Fruit fly (Drosophila melanogaster) whole organism, embryonic: ENCODE measurements around the gene lok.
A peak's percentile ranks its signal among the peaks of the same experiment; 100 is the strongest.

Source experiments
- Ada2b ChIP-seq: fragments of 200-800 bp; sonication (Bioruptor generic); IDR thresholded peaks from 2 replicates; pipeline ENCODE4 v1.3.6; 2022; ENCODE audit warnings: missing biosample characterization, missing genetic modification characterization
- CG10147 ChIP-seq: fragments of 200-800 bp; sonication (Bioruptor generic); optimal IDR thresholded peaks from 2 replicates; lab custom pipeline; 2019; ENCODE audit warnings: missing biosample characterization, mild to moderate bottlenecking, missing genetic modification characterization, moderate library complexity
- CG10462 ChIP-seq: fragments of 200-800 bp; sonication (Bioruptor generic); optimal IDR thresholded peaks from 2 replicates; lab custom pipeline; 2016; ENCODE audit warnings: missing biosample characterization, missing genetic modification characterization
- CG10543 ChIP-seq: fragments of 200-800 bp; sonication (Bioruptor generic); optimal IDR thresholded peaks from 3 replicates; lab custom pipeline; 2017; ENCODE audit warnings: missing biosample characterization, mild to moderate bottlenecking, missing genetic modification characterization, moderate library complexity
- CG12391 ChIP-seq: fragments of 200-800 bp; sonication (Bioruptor generic); optimal IDR thresholded peaks from 3 replicates; lab custom pipeline; 2018; ENCODE audit warnings: missing biosample characterization, mild to moderate bottlenecking, missing genetic modification characterization, moderate library complexity
- CG12769 ChIP-seq: fragments of 200-800 bp; sonication (Bioruptor generic); optimal IDR thresholded peaks from 2 replicates; lab custom pipeline; 2019; ENCODE audit warnings: missing biosample characterization, mild to moderate bottlenecking, missing genetic modification characterization, moderate library complexity
- CG14667 ChIP-seq: fragments of 200-800 bp; sonication (Bioruptor generic); IDR thresholded peaks from 2 replicates; pipeline ENCODE4 v1.3.6; 2022; ENCODE audit warnings: missing biosample characterization, missing genetic modification characterization
- CG1602 ChIP-seq: fragments of 200-800 bp; sonication (Bioruptor generic); optimal IDR thresholded peaks from 3 replicates; lab custom pipeline; 2016; ENCODE audit warnings: missing biosample characterization, missing genetic modification characterization
- CG17361 ChIP-seq: fragments of 200-800 bp; sonication (Bioruptor generic); IDR thresholded peaks from 3 replicates; pipeline ENCODE4 v1.3.6; 2022; ENCODE audit warnings: missing biosample characterization, missing genetic modification characterization
- CG2199 ChIP-seq: fragments of 200-800 bp; sonication (Bioruptor generic); IDR thresholded peaks from 3 replicates; pipeline ENCODE4 v1.3.6; 2022; ENCODE audit warnings: missing biosample characterization, missing genetic modification characterization
- CG30403 ChIP-seq: fragments of 200-800 bp; sonication (Bioruptor generic); optimal IDR thresholded peaks from 3 replicates; lab custom pipeline; 2016; ENCODE audit warnings: missing biosample characterization, missing genetic modification characterization
- CG6175 ChIP-seq: fragments of 200-800 bp; sonication (Bioruptor generic); IDR thresholded peaks from 3 replicates; pipeline ENCODE4 v1.3.6; 2022; ENCODE audit warnings: missing biosample characterization, missing genetic modification characterization
- CG6254 ChIP-seq: fragments of 200-800 bp; sonication (Bioruptor generic); optimal IDR thresholded peaks from 3 replicates; lab custom pipeline; 2017; ENCODE audit warnings: mild to moderate bottlenecking, missing biosample characterization, missing genetic modification reagents, missing genetic modification characterization
- CG6854 ChIP-seq: fragments of 200-800 bp; sonication (Bioruptor generic); optimal IDR thresholded peaks from 3 replicates; lab custom pipeline; 2017; ENCODE audit warnings: missing biosample characterization, mild to moderate bottlenecking, missing genetic modification characterization
- CG7357 ChIP-seq: fragments of 200-800 bp; sonication (Bioruptor generic); IDR thresholded peaks from 3 replicates; pipeline ENCODE4 v1.3.6; 2022; ENCODE audit warnings: missing biosample characterization, missing genetic modification characterization
- CG7372 ChIP-seq: fragments of 200-800 bp; sonication (Bioruptor generic); IDR thresholded peaks from 2 replicates; pipeline ENCODE4 v1.3.6; 2022; ENCODE audit warnings: missing biosample characterization, missing genetic modification characterization
- CG8290 ChIP-seq, 3 experiments: fragments of 200-800 bp; sonication (Bioruptor generic); optimal IDR thresholded peaks; 2 replicates each; lab custom pipeline; 2016 to 2019; ENCODE audit warnings: missing biosample characterization in 3 of 3, missing genetic modification characterization in 3 of 3, mild to moderate bottlenecking in 2 of 3, moderate library complexity in 1 of 3
- CG8944 ChIP-seq: fragments of 200-800 bp; sonication (Bioruptor generic); optimal IDR thresholded peaks from 3 replicates; lab custom pipeline; 2016; ENCODE audit warnings: missing biosample characterization, missing genetic modification characterization
- CG9932 ChIP-seq: fragments of 200-800 bp; sonication (Bioruptor generic); IDR thresholded peaks from 2 replicates; pipeline ENCODE4 v1.3.6; 2022; ENCODE audit warnings: missing biosample characterization, missing genetic modification characterization
- CoRest ChIP-seq: fragments of 200-800 bp; sonication (Bioruptor generic); optimal IDR thresholded peaks from 3 replicates; lab custom pipeline; 2018; ENCODE audit warnings: missing biosample characterization, mild to moderate bottlenecking, missing genetic modification characterization, moderate library complexity
- D19B ChIP-seq: fragments of 200-800 bp; sonication (Bioruptor generic); optimal IDR thresholded peaks from 2 replicates; lab custom pipeline; 2017; ENCODE audit warnings: missing biosample characterization, mild to moderate bottlenecking, missing genetic modification characterization
- Deaf1 ChIP-seq: fragments of 200-800 bp; optimal IDR thresholded peaks from 3 replicates; lab custom pipeline; 2019; ENCODE audit warnings: missing biosample characterization, mild to moderate bottlenecking, missing genetic modification characterization, moderate library complexity
- HmgD ChIP-seq: fragments of 200-800 bp; sonication (Bioruptor generic); optimal IDR thresholded peaks from 3 replicates; lab custom pipeline; 2016; ENCODE audit warnings: missing biosample characterization, missing genetic modification characterization
- Hr39 ChIP-seq: fragments of >200 bp; optimal IDR thresholded peaks from 2 replicates; lab custom pipeline; 2017
- Ravus ChIP-seq: fragments of 200-800 bp; sonication (Bioruptor generic); IDR thresholded peaks from 2 replicates; pipeline ENCODE4 v1.3.6; 2022; ENCODE audit warnings: missing biosample characterization, missing genetic modification characterization
- Sox102F ChIP-seq: fragments of 200-800 bp; sonication (Bioruptor generic); optimal IDR thresholded peaks from 2 replicates; lab custom pipeline; 2018; ENCODE audit warnings: missing biosample characterization, mild to moderate bottlenecking, missing genetic modification characterization, moderate library complexity
- al ChIP-seq: fragments of 200-800 bp; sonication (Bioruptor generic); IDR thresholded peaks from 2 replicates; pipeline ENCODE4 v1.3.6; 2022; ENCODE audit warnings: missing biosample characterization, missing genetic modification characterization
- ara ChIP-seq: fragments of 200-800 bp; sonication (Bioruptor generic); IDR thresholded peaks from 2 replicates; pipeline ENCODE4 v1.3.6; 2022; ENCODE audit warnings: missing biosample characterization, missing genetic modification characterization
- az2 ChIP-seq: fragments of 200-800 bp; sonication (Bioruptor generic); optimal IDR thresholded peaks from 3 replicates; lab custom pipeline; 2016; ENCODE audit warnings: missing biosample characterization, missing genetic modification characterization
- bsh ChIP-seq, 2 experiments: fragments of 200-800 bp; sonication (Bioruptor generic); optimal IDR thresholded peaks; 2 replicates each; lab custom pipeline; 2017 to 2018; ENCODE audit warnings: mild to moderate bottlenecking in 2 of 2, missing biosample characterization in 2 of 2, missing genetic modification characterization in 2 of 2, moderate library complexity in 1 of 2
- cg ChIP-seq: fragments of 200-800 bp; sonication (Bioruptor generic); optimal IDR thresholded peaks from 3 replicates; lab custom pipeline; 2019; ENCODE audit warnings: missing biosample characterization, mild to moderate bottlenecking, missing genetic modification characterization, moderate library complexity
- chinmo ChIP-seq: fragments of 200-800 bp; sonication (Bioruptor generic); IDR thresholded peaks from 4 replicates; pipeline ENCODE4 v1.3.6; 2022; ENCODE audit warnings: missing biosample characterization, missing genetic modification characterization; ENCODE audit not compliant: partially characterized antibody
- ci ChIP-seq: fragments of 200-800 bp; sonication (Bioruptor generic); IDR thresholded peaks from 3 replicates; pipeline ENCODE4 v1.3.6; 2022; ENCODE audit warnings: missing biosample characterization, missing genetic modification characterization
- crol ChIP-seq: fragments of 200-800 bp; sonication (Bioruptor generic); IDR thresholded peaks from 2 replicates; pipeline ENCODE4 v1.3.6; 2022; ENCODE audit warnings: missing biosample characterization, missing genetic modification characterization
- cwo ChIP-seq: fragments of 200-800 bp; sonication (Bioruptor generic); optimal IDR thresholded peaks from 3 replicates; lab custom pipeline; 2017; ENCODE audit warnings: missing biosample characterization, missing genetic modification characterization, mild to moderate bottlenecking, moderate library complexity, missing genetic modification reagents
- dimm ChIP-seq: fragments of 200-800 bp; sonication (Bioruptor generic); IDR thresholded peaks from 2 replicates; pipeline ENCODE4 v1.3.6; 2022; ENCODE audit warnings: missing biosample characterization, missing genetic modification characterization
- fru ChIP-seq: fragments of >200 bp; optimal IDR thresholded peaks from 2 replicates; lab custom pipeline; 2017
- gfzf ChIP-seq: fragments of 200-800 bp; sonication (Bioruptor generic); optimal IDR thresholded peaks from 2 replicates; lab custom pipeline; 2016; ENCODE audit warnings: missing biosample characterization, mild to moderate bottlenecking, missing genetic modification characterization, moderate library complexity
- inv ChIP-seq: fragments of 200-800 bp; sonication (Bioruptor generic); IDR thresholded peaks from 2 replicates; pipeline ENCODE4 v1.3.6; 2022; ENCODE audit warnings: missing biosample characterization, missing genetic modification characterization; ENCODE audit not compliant: partially characterized antibody
- kni ChIP-seq: fragments of 200-800 bp; sonication (Bioruptor generic); optimal IDR thresholded peaks from 3 replicates; lab custom pipeline; 2017; ENCODE audit warnings: mild to moderate bottlenecking, missing biosample characterization, missing genetic modification reagents, missing genetic modification characterization
- odd ChIP-seq: fragments of 200-800 bp; sonication (Bioruptor generic); optimal IDR thresholded peaks from 2 replicates; lab custom pipeline; 2017; ENCODE audit warnings: missing biosample characterization, mild to moderate bottlenecking, missing genetic modification characterization
- pan ChIP-seq, 4 experiments: fragments of >200 bp in 3 of 4; fragments of 200-800 bp in 1 of 4; sonication (Bioruptor generic) in 1 of 4; optimal IDR thresholded peaks in 3 of 4; IDR thresholded peaks in 1 of 4; 2 replicates each; pipeline versions ENCODE4 v1.3.6 to Lab custom; 2017 to 2022; ENCODE audit warnings: missing biosample characterization in 2 of 4, missing genetic modification characterization in 2 of 4, mixed read lengths in 1 of 4
- sens ChIP-seq: fragments of 200-800 bp; sonication (Bioruptor generic); peaks from one replicate; lab custom pipeline; 2016; ENCODE audit warnings: missing biosample characterization, missing genetic modification characterization
- slbo ChIP-seq: fragments of 200-800 bp; sonication (Bioruptor generic); IDR thresholded peaks from 2 replicates; pipeline ENCODE4 v1.3.6; 2022; ENCODE audit warnings: missing biosample characterization, missing genetic modification characterization
- usp ChIP-seq: fragments of >200 bp; optimal IDR thresholded peaks from 2 replicates; lab custom pipeline; 2017; ENCODE audit warnings: missing biosample characterization, missing genetic modification characterization
- wek ChIP-seq: fragments of 200-800 bp; sonication (Bioruptor generic); optimal IDR thresholded peaks from 3 replicates; lab custom pipeline; 2018; ENCODE audit warnings: missing biosample characterization, mild to moderate bottlenecking, missing genetic modification characterization, moderate library complexity
- wor ChIP-seq: fragments of 200-800 bp; sonication (Bioruptor generic); IDR thresholded peaks from 2 replicates; pipeline ENCODE4 v1.3.6; 2022; ENCODE audit warnings: missing biosample characterization, missing genetic modification characterization
- z ChIP-seq: fragments of 200-800 bp; sonication (Bioruptor generic); IDR thresholded peaks from 3 replicates; pipeline ENCODE4 v1.3.6; 2022; ENCODE audit warnings: missing biosample characterization, missing genetic modification characterization

The lok gene

dm6 chr2L:20097105-20097631 lies 35.9 kb downstream of the lok start, which contains the start of the genes mRpS18B and Kua (continued):
- peak; percentile 47 for TF ChIP-seq inv (GFP tag; lab: Robert Waterston, UW)
- TF ChIP-seq CG1602: peak; percentile 25
- TF ChIP-seq HmgD (GFP tag; lab: Kevin White, UChicago): no peak
- peak; percentile 4 for TF ChIP-seq CG10543 (GFP tag; lab: Kevin White, UChicago)
- peak; percentile 60 for TF ChIP-seq Ada2b (GFP tag; lab: Robert Waterston, UW)
- TF ChIP-seq CG17361 (GFP tag; lab: Robert Waterston, UW): peak; percentile 77
- 0 out of 2 replicates have a peak, but pooled peaks have one; percentile 32 for TF ChIP-seq CG7372 (GFP tag; lab: Robert Waterston, UW)
- TF ChIP-seq CG8944 (GFP tag; lab: Kevin White, UChicago): no peak
- TF ChIP-seq sens: peak; percentile 90
- TF ChIP-seq Sox102F (GFP tag; lab: Kevin White, UChicago): peak; percentile 71
- TF ChIP-seq bsh (GFP tag; optimal IDR thresholded peaks at IDR 0.05; lab: Kevin White, UChicago): peak in 1 of 2 experiments; percentile 54
- peak; percentile 53 for TF ChIP-seq CG10147 (GFP tag; lab: Kevin White, UChicago)
- peak; percentile 23 for TF ChIP-seq CG6254 (GFP tag; lab: Kevin White, UChicago)
- 0 out of 3 replicates have a peak, but pooled peaks have one; percentile 25 for TF ChIP-seq ci (GFP tag; lab: Robert Waterston, UW)
- TF ChIP-seq gfzf (GFP tag; lab: Kevin White, UChicago): no peak
- peak; percentile 78 for TF ChIP-seq CG9932
- no peak for TF ChIP-seq CG6854
- peak; percentile 63 for TF ChIP-seq CG30403 (GFP tag; lab: Kevin White, UChicago)
- peak; percentile 42; the same call in 1 of the 2 replicates for TF ChIP-seq al (GFP tag; lab: Robert Waterston, UW)
- peak; percentile 49 for TF ChIP-seq wek (GFP tag; lab: Kevin White, UChicago)
- no peak for TF ChIP-seq CG14667 (GFP tag; lab: Robert Waterston, UW)
- peak; percentile 70 for TF ChIP-seq CG12391 (tag; lab: Kevin White, UChicago)
- no peak for TF ChIP-seq usp (GFP tag; lab: Kevin White, UChicago)
- TF ChIP-seq az2 (GFP tag; lab: Kevin White, UChicago): peak; percentile 57
- no peak for TF ChIP-seq pan (optimal IDR thresholded peaks at IDR 0.05; lab: Kevin White, UChicago)
- peak in 1 of 2 experiments; percentile 63 for TF ChIP-seq pan (GFP tag; optimal IDR thresholded peaks at IDR 0.05 in 1 of 2, IDR thresholded peaks at IDR 0.05 in 1 of 2)
- TF ChIP-seq CG6175 (GFP tag; lab: Robert Waterston, UW): no peak

dm6 chr2L:20097773-20098172 lies 36.6 kb downstream of the lok start:
- peak; percentile 89 for TF ChIP-seq CG2199
- no peak for TF ChIP-seq CG10462 (GFP tag; lab: Kevin White, UChicago)
- no peak for TF ChIP-seq ci (GFP tag; lab: Robert Waterston, UW)
- TF ChIP-seq kni (GFP tag; lab: Kevin White, UChicago): peak; percentile 67
- 0 out of 2 replicates have a peak, but pooled peaks have one; percentile 28 for TF ChIP-seq crol (GFP tag; lab: Robert Waterston, UW)
- TF ChIP-seq z (GFP tag; lab: Robert Waterston, UW): 0 out of 3 replicates have a peak, but pooled peaks have one; percentile 40
- peak; percentile 9; the same call in 1 of the 2 replicates for TF ChIP-seq ara (GFP tag; lab: Robert Waterston, UW)
- TF ChIP-seq D19B (GFP tag; lab: Kevin White, UChicago): no peak
- no peak for TF ChIP-seq CG7357 (GFP tag; lab: Robert Waterston, UW)
- no peak for TF ChIP-seq Sox102F (GFP tag; lab: Kevin White, UChicago)
- 0 out of 2 replicates have a peak, but pooled peaks have one; percentile 4 for TF ChIP-seq slbo (GFP tag; lab: Robert Waterston, UW)
- no peak for TF ChIP-seq odd
- TF ChIP-seq Hr39 (lab: Kevin White, UChicago): peak; percentile 94
- peak; percentile 51; the same call in 1 of the 4 replicates for TF ChIP-seq chinmo
- TF ChIP-seq CoRest (tag; lab: Kevin White, UChicago): no peak
- TF ChIP-seq CG12769 (tag; lab: Kevin White, UChicago): no peak
- TF ChIP-seq Ravus: no peak
- no peak for TF ChIP-seq CG1602
- TF ChIP-seq Deaf1 (tag; lab: Kevin White, UChicago): peak; percentile 63
- no peak for TF ChIP-seq wor (GFP tag; lab: Robert Waterston, UW)
- TF ChIP-seq cwo: peak; percentile 54
- no peak for TF ChIP-seq dimm
- no peak for TF ChIP-seq az2 (GFP tag; lab: Kevin White, UChicago)
- TF ChIP-seq CG8290 (GFP tag; optimal IDR thresholded peaks at IDR 0.05; lab: Kevin White, UChicago): no peak
- peak in 1 of 2 experiments; percentile 42 for TF ChIP-seq CG8290 (tag; optimal IDR thresholded peaks at IDR 0.05; lab: Kevin White, UChicago)
- peak; percentile 92 for TF ChIP-seq cg (GFP tag; lab: Kevin White, UChicago)
- TF ChIP-seq fru (lab: Kevin White, UChicago): no peak
